Worm (Caenorhabditis elegans): ENCODE data around the gene lelo-1.

The lelo-1 gene

ce11 chrII:6246054-6246453, at the start of gene lelo-1:
Gene lelo-1 (plus strand): TSS chrII:6246354.
- TF ChIP-seq nfya-1 (tag; optimal IDR thresholded peaks at IDR 0.05; ENCODE audit: insufficient read depth) (no peak), ceh-28 (tag; optimal IDR thresholded peaks at IDR 0.05) (no peak), ceh-82 (tag; optimal IDR thresholded peaks at IDR 0.05) (no peak), nhr-28 (tag; optimal IDR thresholded peaks at IDR 0.05) (no peak), sea-2 (GFP tag; optimal IDR thresholded peaks at IDR 0.05) (no peak), skn-1 (tag; optimal IDR thresholded peaks at IDR 0.05) (no peak), hmg-11 (tag; optimal IDR thresholded peaks at IDR 0.05) (no peak), daf-12 (tag; optimal IDR thresholded peaks at IDR 0.05) (no peak), egl-5 (tag; optimal IDR thresholded peaks at IDR 0.05) (no peak), ZK546.5 (tag; optimal IDR thresholded peaks at IDR 0.05) (no peak), egl-27 (tag; optimal IDR thresholded peaks at IDR 0.05) (no peak), zag-1 (tag; optimal IDR thresholded peaks at IDR 0.05) (no peak), pqm-1 (tag; optimal IDR thresholded peaks at IDR 0.05) (no peak), jun-1 (tag; optimal IDR thresholded peaks at IDR 0.05) (no peak), elt-1 (tag; optimal IDR thresholded peaks at IDR 0.05) (no peak), unc-62 (GFP tag; optimal IDR thresholded peaks at IDR 0.05) (no peak)

ce11 chrII:6196875-6197274, 49.3 kb upstream of the lelo-1 start, which contains the start of the genes rbmx-2 and C30B5.2:
Gene rbmx-2 (minus strand): TSS chrII:6196948.
Gene C30B5.2 (plus strand): TSS chrII:6197180.
- peak; percentile 28 for TF ChIP-seq nhr-25 (tag; optimal IDR thresholded peaks at IDR 0.05)
- TF ChIP-seq ceh-16 (tag; optimal IDR thresholded peaks at IDR 0.05), result no peak
- no peak for TF ChIP-seq nhr-237 (tag; optimal IDR thresholded peaks at IDR 0.05)
- TF ChIP-seq unc-62 (GFP tag; optimal IDR thresholded peaks at IDR 0.05), result no peak
- no peak for TF ChIP-seq nhr-76 (tag; optimal IDR thresholded peaks at IDR 0.05)
- no peak for TF ChIP-seq egl-27 (tag; optimal IDR thresholded peaks at IDR 0.05)
- peak; percentile 15 for TF ChIP-seq sea-2 (GFP tag; optimal IDR thresholded peaks at IDR 0.05)
- no peak for TF ChIP-seq nhr-23 (tag; optimal IDR thresholded peaks at IDR 0.05)
- peak; percentile 16 for TF ChIP-seq lin-15B (tag; optimal IDR thresholded peaks at IDR 0.05)
- peak; percentile 79 for TF ChIP-seq hmg-11 (tag; optimal IDR thresholded peaks at IDR 0.05)
- no peak for TF ChIP-seq aly-2 (tag; optimal IDR thresholded peaks at IDR 0.05)
- no peak for TF ChIP-seq ceh-82 (tag; optimal IDR thresholded peaks at IDR 0.05)
- peak; percentile 8 for TF ChIP-seq nhr-43 (tag; optimal IDR thresholded peaks at IDR 0.05; ENCODE audit: poor library complexity, severe bottlenecking)
- peak; percentile 44 for TF ChIP-seq lin-39 (tag; optimal IDR thresholded peaks at IDR 0.05)

- TF ChIP-seq nhr-43 (tag; optimal IDR thresholded peaks at IDR 0.05; ENCODE audit: poor library complexity, severe bottlenecking) (no peak), nhr-23 (tag; optimal IDR thresholded peaks at IDR 0.05) (no peak), ztf-11 (tag; optimal IDR thresholded peaks at IDR 0.05) (no peak), nhr-28 (tag; optimal IDR thresholded peaks at IDR 0.05) (no peak), ceh-82 (tag; optimal IDR thresholded peaks at IDR 0.05) (no peak), fkh-2 (tag; optimal IDR thresholded peaks at IDR 0.05) (no peak), fos-1 (tag; optimal IDR thresholded peaks at IDR 0.05) (no peak), elt-2 (tag; optimal IDR thresholded peaks at IDR 0.05) (no peak), lin-39 (tag; optimal IDR thresholded peaks at IDR 0.05) (no peak), ceh-9 (tag; optimal IDR thresholded peaks at IDR 0.05) (no peak), pqm-1 (tag; optimal IDR thresholded peaks at IDR 0.05) (no peak), unc-62 (GFP tag; optimal IDR thresholded peaks at IDR 0.05) (no peak), fkh-10 (GFP tag; optimal IDR thresholded peaks at IDR 0.05) (no peak), nhr-12 (tag; optimal IDR thresholded peaks at IDR 0.05) (no peak), lin-15B (tag; optimal IDR thresholded peaks at IDR 0.05) (no peak), lsy-12 (tag; optimal IDR thresholded peaks at IDR 0.05) (no peak), tbx-2 (tag; optimal IDR thresholded peaks at IDR 0.05) (no peak), nhr-11 (tag; optimal IDR thresholded peaks at IDR 0.05) (no peak)
These were observed 47.7 kb upstream of the lelo-1 start, which contains the start of gene szy-4 for ce11 chrII:6198468-6198867. Gene szy-4 (plus strand): TSS chrII:6198696.

DNA sequence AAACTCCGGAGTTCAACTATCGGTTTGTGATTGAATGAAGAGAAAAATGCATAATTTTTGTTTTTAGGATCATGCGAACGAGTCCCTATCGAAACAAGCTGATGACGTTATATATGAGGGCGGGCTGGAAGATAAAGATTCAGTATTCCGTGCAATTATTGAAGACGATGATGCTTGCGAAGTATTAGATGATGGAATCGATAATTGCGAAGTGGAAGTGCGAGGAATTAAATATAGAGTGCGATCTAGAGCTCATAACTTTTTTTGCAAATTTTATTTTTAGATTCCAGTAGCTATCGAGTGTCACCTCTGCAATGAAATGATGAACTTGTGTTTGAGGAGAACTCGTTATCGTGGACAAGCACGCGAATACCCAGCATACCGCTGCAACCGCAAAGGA, 47.1 kb upstream of the lelo-1 start:
- TF ChIP-seq lin-39 (tag; optimal IDR thresholded peaks at IDR 0.05), result no peak
- no peak for TF ChIP-seq aly-2 (tag; optimal IDR thresholded peaks at IDR 0.05)
- no peak for TF ChIP-seq jun-1 (tag; optimal IDR thresholded peaks at IDR 0.05)
- no peak for TF ChIP-seq nhr-12 (tag; optimal IDR thresholded peaks at IDR 0.05)

DNA sequence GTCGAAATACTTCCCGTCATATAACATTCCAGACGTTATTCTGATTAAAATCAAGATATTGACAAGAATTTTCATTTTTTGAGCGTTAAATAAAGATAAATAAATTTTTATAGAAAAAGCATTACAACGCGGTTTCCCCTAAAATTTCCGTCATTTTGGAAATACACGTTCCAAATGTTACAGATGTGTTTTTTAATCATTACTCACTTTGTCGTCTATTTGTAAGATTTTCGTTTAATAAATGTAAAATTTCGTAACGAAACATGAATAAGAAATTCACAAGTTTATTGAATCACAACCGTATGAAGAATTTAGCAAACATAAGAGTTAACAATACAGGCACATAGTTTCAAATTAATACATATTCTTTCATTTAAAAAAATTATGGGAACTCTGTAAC, 43.2 kb upstream of the lelo-1 start, which contains the start of gene C30B5.17:
Gene C30B5.17 (minus strand): TSS at position 101 of the 400 bp plus-strand sequence.
- TF ChIP-seq ceh-82 (tag; optimal IDR thresholded peaks at IDR 0.05) (no peak), egl-27 (tag; optimal IDR thresholded peaks at IDR 0.05) (no peak), ceh-9 (tag; optimal IDR thresholded peaks at IDR 0.05) (no peak), nhr-76 (tag; optimal IDR thresholded peaks at IDR 0.05) (no peak), tbx-2 (tag; optimal IDR thresholded peaks at IDR 0.05) (no peak), elt-2 (tag; optimal IDR thresholded peaks at IDR 0.05) (no peak), unc-62 (GFP tag; optimal IDR thresholded peaks at IDR 0.05) (no peak), nhr-23 (tag; optimal IDR thresholded peaks at IDR 0.05) (no peak), fkh-2 (tag; optimal IDR thresholded peaks at IDR 0.05) (no peak), snpc-4 (tag; optimal IDR thresholded peaks at IDR 0.05) (no peak), unc-39 (tag; optimal IDR thresholded peaks at IDR 0.05) (no peak), pha-4 (tag; optimal IDR thresholded peaks at IDR 0.05) (no peak), elt-3 (tag; optimal IDR thresholded peaks at IDR 0.05) (no peak), lin-15B (tag; optimal IDR thresholded peaks at IDR 0.05) (no peak), nhr-77 (tag; optimal IDR thresholded peaks at IDR 0.05) (no peak), nhr-12 (tag; optimal IDR thresholded peaks at IDR 0.05) (no peak), lsy-12 (tag; optimal IDR thresholded peaks at IDR 0.05) (no peak), lin-39 (tag; optimal IDR thresholded peaks at IDR 0.05) (no peak), fos-1 (tag; optimal IDR thresholded peaks at IDR 0.05) (no peak), ceh-16 (tag; optimal IDR thresholded peaks at IDR 0.05) (no peak)

All from whole organism, L3 larva.